Fruit fly (Drosophila melanogaster): ENCODE results near the gene CG11837.

CG11837 gene

DNA sequence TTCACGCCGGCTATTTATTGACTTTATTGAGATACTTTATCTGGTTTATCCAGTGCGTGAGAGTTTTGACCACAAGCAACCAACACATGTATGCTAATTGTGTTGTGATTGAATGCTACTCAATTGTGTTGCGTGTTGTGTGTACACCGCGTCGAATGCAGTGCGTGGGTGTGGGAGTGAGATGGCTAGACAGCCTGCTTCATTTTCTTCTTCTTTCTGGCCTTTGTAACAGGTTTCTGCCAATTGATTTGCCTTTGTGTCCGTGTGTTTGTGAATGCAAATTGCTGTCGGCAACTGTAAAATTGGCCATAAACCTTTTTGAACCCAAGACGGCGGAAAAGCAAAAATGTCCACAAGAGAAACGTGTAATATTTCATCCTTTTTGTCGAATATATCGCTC lies 37.6 kb downstream of the CG11837 start (continued):
- no peak for TF ChIP-seq Gsc (GFP tag; IDR thresholded peaks at IDR 0.05)
- TF ChIP-seq CG5245 (GFP tag; optimal IDR thresholded peaks at IDR 0.05): no peak
- no peak for TF ChIP-seq dati (GFP tag; IDR thresholded peaks at IDR 0.05)
- TF ChIP-seq Sry-β (GFP tag; optimal IDR thresholded peaks at IDR 0.05): no peak
- TF ChIP-seq Nf-YC (tag; optimal IDR thresholded peaks at IDR 0.05): no peak
- TF ChIP-seq Awh (GFP tag; IDR thresholded peaks at IDR 0.05): peak; percentile 35; the same call in 1 of the 2 replicates
- peak; percentile 72 for TF ChIP-seq cg (GFP tag; optimal IDR thresholded peaks at IDR 0.05)
- TF ChIP-seq Stat92E (GFP tag; optimal IDR thresholded peaks at IDR 0.05): no peak
- no peak for TF ChIP-seq disco-r (GFP tag; optimal IDR thresholded peaks at IDR 0.05)
- TF ChIP-seq CG1233 (GFP tag; optimal IDR thresholded peaks at IDR 0.05): no peak
- TF ChIP-seq fd102C (GFP tag; optimal IDR thresholded peaks at IDR 0.05): no peak
- no peak for TF ChIP-seq Spps (tag; optimal IDR thresholded peaks at IDR 0.05)
- TF ChIP-seq CG13296 (GFP tag; optimal IDR thresholded peaks at IDR 0.05): no peak
- no peak for TF ChIP-seq ro (GFP tag; IDR thresholded peaks at IDR 0.05)
- peak; percentile 69; the same call in 2 of the 3 replicates for TF ChIP-seq sr (GFP tag; IDR thresholded peaks at IDR 0.05)
- no peak for TF ChIP-seq her (GFP tag; optimal IDR thresholded peaks at IDR 0.05)
- TF ChIP-seq klu (GFP tag; IDR thresholded peaks at IDR 0.05): no peak
- TF ChIP-seq CG17612 (GFP tag; IDR thresholded peaks at IDR 0.05): no peak
- TF ChIP-seq gem (tag; optimal IDR thresholded peaks at IDR 0.05): no peak
- no peak for TF ChIP-seq mam (GFP tag; optimal IDR thresholded peaks at IDR 0.05)
- TF ChIP-seq CG17912 (GFP tag; optimal IDR thresholded peaks at IDR 0.05): no peak
- TF ChIP-seq CG15601 (tag; optimal IDR thresholded peaks at IDR 0.05): no peak
- TF ChIP-seq Atf6 (GFP tag; IDR thresholded peaks at IDR 0.05): no peak
- peak; percentile 35 for TF ChIP-seq D (optimal IDR thresholded peaks at IDR 0.05)
- no peak for TF ChIP-seq D (GFP tag; optimal IDR thresholded peaks at IDR 0.05)
- TF ChIP-seq CG1832 (GFP tag; optimal IDR thresholded peaks at IDR 0.05): peak; percentile 14
- TF ChIP-seq CG2120 (GFP tag; optimal IDR thresholded peaks at IDR 0.05): no peak
- no peak for TF ChIP-seq D19A (tag; optimal IDR thresholded peaks at IDR 0.05)
- peak; percentile 20; the same call in 1 of the 3 replicates for TF ChIP-seq otp (GFP tag; IDR thresholded peaks at IDR 0.05)
- TF ChIP-seq CG13424 (tag; optimal IDR thresholded peaks at IDR 0.05): no peak
- peak; percentile 8; the same call in 1 of the 2 replicates for TF ChIP-seq vvl (GFP tag; IDR thresholded peaks at IDR 0.05)
- no peak for TF ChIP-seq GATAe (GFP tag; conservative IDR thresholded peaks at IDR 0.05)
- no peak for TF ChIP-seq Dll (GFP tag; IDR thresholded peaks at IDR 0.05; ENCODE audit: partially characterized antibody)
- TF ChIP-seq CG5180 (GFP tag; optimal IDR thresholded peaks at IDR 0.05): peak; percentile 31
- TF ChIP-seq CG34376 (GFP tag; optimal IDR thresholded peaks at IDR 0.05): no peak
- no peak for TF ChIP-seq pita (GFP tag; optimal IDR thresholded peaks at IDR 0.05)
- no peak for TF ChIP-seq CG10543 (GFP tag; optimal IDR thresholded peaks at IDR 0.05)
- TF ChIP-seq PHDP (tag; optimal IDR thresholded peaks at IDR 0.05): no peak
- no peak for TF ChIP-seq CG5953 (GFP tag; IDR thresholded peaks at IDR 0.05)
- peak; percentile 71; the same call in 2 of the 3 replicates for TF ChIP-seq z (GFP tag; IDR thresholded peaks at IDR 0.05)
- no peak for TF ChIP-seq ato (GFP tag; IDR thresholded peaks at IDR 0.05; ENCODE audit: partially characterized antibody)
- TF ChIP-seq CG10366 (GFP tag; IDR thresholded peaks at IDR 0.05): no peak
- TF ChIP-seq CrebB (tag; optimal IDR thresholded peaks at IDR 0.05): no peak
- peak; percentile 71 for TF ChIP-seq CG10321 (GFP tag; IDR thresholded peaks at IDR 0.05)
- no peak for TF ChIP-seq CG2712 (tag; optimal IDR thresholded peaks at IDR 0.05)
- TF ChIP-seq kah (GFP tag; optimal IDR thresholded peaks at IDR 0.05): peak; percentile 6
- no peak for TF ChIP-seq hth (optimal IDR thresholded peaks at IDR 0.05)
- TF ChIP-seq br (optimal IDR thresholded peaks at IDR 0.05): no peak
- no peak for TF ChIP-seq ind (GFP tag; optimal IDR thresholded peaks at IDR 0.05)
- TF ChIP-seq CG4328 (GFP tag; optimal IDR thresholded peaks at IDR 0.05): no peak
- no peak for TF ChIP-seq knrl (GFP tag; IDR thresholded peaks at IDR 0.05; ENCODE audit: partially characterized antibody)
- peak; percentile 66 for TF ChIP-seq sens (GFP tag)

All from whole organism, embryonic.